Worm (Caenorhabditis elegans): ENCODE data around the gene F48F7.6.
A peak's percentile ranks its signal among the peaks of the same experiment; 100 is the strongest.

ce11 chrX:14016698-14017097, 39.1 kb downstream of the F48F7.6 start:
- TF ChIP-seq snpc-1.3 (tag; optimal IDR thresholded peaks at IDR 0.05; ENCODE audit: insufficient read depth) (no peak), rcor-1 (GFP tag; IDR thresholded peaks at IDR 0.05) (peak; percentile 20; the same call in 1 of the 2 replicates), pbrm-1 (GFP tag; IDR thresholded peaks at IDR 0.05) (no peak), snpc-4 (GFP tag; optimal IDR thresholded peaks at IDR 0.05) (no peak), snpc-4 (tag; optimal IDR thresholded peaks at IDR 0.05) (no peak), aptf-3 (GFP tag; IDR thresholded peaks at IDR 0.05) (no peak), ama-1 (optimal IDR thresholded peaks at IDR 0.05) (no peak), ama-1 (GFP tag; optimal IDR thresholded peaks at IDR 0.05) (no peak)
